Worm (Caenorhabditis elegans) whole organism, L3 larva: ENCODE results near the gene odr-10.

Experiments
- R02D3.7 ChIP-seq: fragments of 150-350 bp; optimal IDR thresholded peaks from 2 replicates; lab custom pipeline; 2014; ENCODE audit warnings: missing biosample characterization, missing genetic modification characterization
- aly-2 ChIP-seq: fragments of 150-350 bp; optimal IDR thresholded peaks from 2 replicates; lab custom pipeline; 2014; ENCODE audit warnings: missing biosample characterization, missing genetic modification characterization
- ama-1 ChIP-seq: fragments of 150-350 bp; optimal IDR thresholded peaks from 2 replicates; lab custom pipeline; 2018
- ceh-28 ChIP-seq: fragments of 150-350 bp; optimal IDR thresholded peaks from 2 replicates; lab custom pipeline; 2014; ENCODE audit warnings: missing biosample characterization, missing genetic modification reagents, missing genetic modification characterization
- elt-2 ChIP-seq: sonication (generic microtip); optimal IDR thresholded peaks from 2 replicates; lab custom pipeline; 2016; ENCODE audit warnings: missing genetic modification reagents, mild to moderate bottlenecking, missing genetic modification characterization, missing compliant biosample characterization
- eor-1 ChIP-seq, 2 experiments: fragments of 150-350 bp; optimal IDR thresholded peaks; 2 replicates each; lab custom pipeline; 2014 to 2018; ENCODE audit warnings: missing biosample characterization in 2 of 2, missing genetic modification characterization in 2 of 2
- fos-1 ChIP-seq: fragments of 150-350 bp; optimal IDR thresholded peaks from 2 replicates; lab custom pipeline; 2014; ENCODE audit warnings: missing biosample characterization, missing genetic modification characterization
- jun-1 ChIP-seq: fragments of 150-350 bp; optimal IDR thresholded peaks from 2 replicates; lab custom pipeline; 2014; ENCODE audit warnings: missing biosample characterization, missing genetic modification reagents, missing genetic modification characterization
- lin-15B ChIP-seq: fragments of 150-350 bp; optimal IDR thresholded peaks from 2 replicates; lab custom pipeline; 2014; ENCODE audit warnings: missing biosample characterization, missing genetic modification characterization
- lsy-12 ChIP-seq: sonication (generic microtip); optimal IDR thresholded peaks from 2 replicates; lab custom pipeline; 2016; ENCODE audit warnings: mild to moderate bottlenecking, missing genetic modification characterization, missing compliant biosample characterization
- mdl-1 ChIP-seq: fragments of 150-350 bp; optimal IDR thresholded peaks from 2 replicates; lab custom pipeline; 2014; ENCODE audit warnings: missing biosample characterization, missing genetic modification characterization
- mml-1 ChIP-seq: fragments of 150-350 bp; sonication (generic microtip); optimal IDR thresholded peaks from 3 replicates; lab custom pipeline; 2014; ENCODE audit warnings: missing biosample characterization, missing genetic modification characterization
- nhr-23 ChIP-seq: fragments of 150-350 bp; optimal IDR thresholded peaks from 2 replicates; lab custom pipeline; 2014; ENCODE audit warnings: missing biosample characterization, missing genetic modification reagents, missing genetic modification characterization
- nhr-237 ChIP-seq: fragments of 150-350 bp; optimal IDR thresholded peaks from 2 replicates; lab custom pipeline; 2014; ENCODE audit warnings: missing biosample characterization, missing genetic modification characterization
- nhr-43 ChIP-seq: sonication (generic microtip); optimal IDR thresholded peaks from 2 replicates; lab custom pipeline; 2016; ENCODE audit warnings: mild to moderate bottlenecking, missing genetic modification characterization, missing compliant biosample characterization; ENCODE audit not compliant: poor library complexity, severe bottlenecking
- nhr-67 ChIP-seq: fragments of 150-350 bp; optimal IDR thresholded peaks from 2 replicates; lab custom pipeline; 2014; ENCODE audit warnings: missing biosample characterization, missing genetic modification characterization
- pha-4 ChIP-seq: fragments of 150-350 bp; optimal IDR thresholded peaks from 2 replicates; lab custom pipeline; 2014; ENCODE audit warnings: missing biosample characterization, missing genetic modification reagents, missing genetic modification characterization
- pqm-1 ChIP-seq: fragments of 150-350 bp; optimal IDR thresholded peaks from 2 replicates; lab custom pipeline; 2017; ENCODE audit warnings: missing biosample characterization, missing genetic modification characterization, inconsistent platforms
- zag-1 ChIP-seq: fragments of 150-350 bp; optimal IDR thresholded peaks from 2 replicates; lab custom pipeline; 2014; ENCODE audit warnings: missing biosample characterization, missing genetic modification characterization
- ztf-11 ChIP-seq: fragments of 150-350 bp; optimal IDR thresholded peaks from 2 replicates; lab custom pipeline; 2014; ENCODE audit warnings: missing biosample characterization, missing genetic modification characterization

The odr-10 gene

DNA sequence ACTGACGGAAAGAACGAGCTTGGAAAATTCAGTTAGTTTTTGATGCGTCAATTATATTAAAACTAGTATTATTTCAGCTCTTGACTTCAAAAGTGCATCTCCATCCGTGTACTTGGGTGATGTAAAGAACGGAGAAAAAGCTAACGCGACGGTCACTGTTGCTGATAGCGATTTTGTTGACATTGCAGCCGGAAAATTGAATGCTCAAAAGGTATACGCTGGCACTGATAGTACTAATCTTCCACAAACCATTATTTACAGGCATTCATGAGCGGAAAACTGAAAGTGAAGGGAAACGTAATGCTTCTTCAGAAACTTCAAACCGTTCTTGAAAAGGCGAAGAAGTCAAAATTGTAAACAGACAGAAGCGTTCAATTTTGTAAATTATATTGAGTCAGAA is 46.1 kb downstream of the odr-10 start:
- TF ChIP-seq pha-4 (tag; lab: Kevin White, UChicago) (peak; percentile 57), elt-2 (peak; percentile 49), eor-1 (tag; optimal IDR thresholded peaks at IDR 0.05; lab: Kevin White, UChicago) (no peak)

DNA sequence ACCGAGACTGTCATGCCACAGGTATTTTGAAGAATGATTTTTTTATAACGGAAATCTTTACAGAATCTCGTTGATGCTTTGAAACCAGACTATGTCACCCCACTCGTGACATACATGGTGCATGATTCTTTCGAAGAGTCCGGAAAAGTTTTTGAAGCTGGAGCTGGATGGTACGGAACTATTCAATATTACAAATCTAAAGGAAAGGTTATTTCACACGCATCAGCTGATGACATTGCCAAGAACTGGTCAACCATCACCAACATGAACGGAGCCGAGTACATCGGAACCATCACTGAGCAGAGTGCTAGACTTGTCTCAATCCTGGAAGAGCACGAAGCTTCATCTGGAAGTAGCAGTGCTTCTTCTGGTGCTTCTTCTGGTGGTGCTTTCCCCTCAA is 46.6 kb downstream of the odr-10 start:
- TF ChIP-seq nhr-43 (tag; lab: Kevin White, UChicago): no peak
- TF ChIP-seq mml-1: no peak
- no peak for TF ChIP-seq lsy-12 (tag; lab: Kevin White, UChicago)
- TF ChIP-seq R02D3.7 (tag; lab: Kevin White, UChicago): no peak
- TF ChIP-seq nhr-237 (tag; lab: Kevin White, UChicago): no peak
- TF ChIP-seq nhr-23: no peak
- TF ChIP-seq ztf-11 (tag; lab: Kevin White, UChicago): no peak
- no peak for TF ChIP-seq nhr-67 (tag; lab: Kevin White, UChicago)
- TF ChIP-seq pqm-1 (tag; lab: Kevin White, UChicago): no peak
- no peak for TF ChIP-seq elt-2
- no peak for TF ChIP-seq lin-15B (tag; lab: Kevin White, UChicago)
- TF ChIP-seq ceh-28 (tag; lab: Kevin White, UChicago): no peak
- TF ChIP-seq fos-1 (tag; lab: Kevin White, UChicago): no peak
- no peak for TF ChIP-seq jun-1 (tag; lab: Kevin White, UChicago)
- TF ChIP-seq, all 47 proteins: peak for 0

DNA sequence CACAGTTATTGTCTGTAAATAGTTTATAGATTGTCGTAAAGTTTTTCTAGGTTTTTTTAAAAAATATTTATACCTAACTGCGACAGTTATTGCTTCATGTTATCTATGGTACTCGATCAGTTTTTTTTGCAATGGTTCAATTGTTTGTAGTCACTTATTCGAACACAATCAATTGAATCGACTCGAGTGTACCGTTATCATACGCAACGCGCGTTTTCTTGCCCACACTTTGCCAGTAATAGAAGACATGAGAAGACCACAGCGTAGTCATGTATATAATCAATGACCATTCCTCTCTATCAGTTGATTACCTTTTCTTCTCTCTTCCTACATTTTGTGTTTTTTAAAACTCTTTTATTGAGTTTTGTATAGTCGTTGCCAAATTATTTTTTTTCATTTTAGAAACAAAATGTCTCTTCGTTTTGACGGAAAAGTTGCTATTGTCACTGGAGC is 47.7 kb downstream of the odr-10 start, which contains the start of gene dhs-28:
dhs-28 (plus strand) TSS at position 403 of the 453 bp plus-strand sequence.
- no peak for TF ChIP-seq zag-1 (tag; lab: Kevin White, UChicago)
- peak; percentile 90 for TF ChIP-seq elt-2
- peak; percentile 25 for TF ChIP-seq pha-4 (tag; lab: Kevin White, UChicago)
- no peak for TF ChIP-seq mdl-1 (tag; lab: Kevin White, UChicago)
- peak; percentile 90 for TF ChIP-seq pqm-1 (tag; lab: Kevin White, UChicago)
- no peak for TF ChIP-seq aly-2
- TF ChIP-seq ama-1 (lab: Kevin White, UChicago): peak; percentile 42
- TF ChIP-seq nhr-43 (tag; lab: Kevin White, UChicago): peak; percentile 15
